Fruit fly (Drosophila melanogaster) whole organism, pupa: ENCODE results near the gene COX7A.

Experiments used
- CG10348 ChIP-seq: fragments of 200-800 bp; sonication (Bioruptor generic); IDR thresholded peaks from 2 replicates; pipeline ENCODE4 v1.3.6; 2022; ENCODE audit warnings: missing biosample characterization, missing genetic modification characterization
- CG12605 ChIP-seq: fragments of 200-800 bp; sonication (Bioruptor generic); IDR thresholded peaks from 2 replicates; pipeline ENCODE4 v1.3.6; 2022; ENCODE audit warnings: missing biosample characterization, missing genetic modification characterization
- CG13204 ChIP-seq: fragments of 200-800 bp; sonication (Bioruptor generic); optimal IDR thresholded peaks from 2 replicates; lab custom pipeline; 2018; ENCODE audit warnings: missing biosample characterization, mild to moderate bottlenecking, missing genetic modification characterization, moderate library complexity
- CG14655 ChIP-seq: fragments of 200-800 bp; sonication (Bioruptor generic); optimal IDR thresholded peaks from 3 replicates; lab custom pipeline; 2017; ENCODE audit warnings: mild to moderate bottlenecking, missing biosample characterization, missing genetic modification reagents, missing genetic modification characterization
- CG15710 ChIP-seq: fragments of 200-800 bp; sonication (Bioruptor generic); optimal IDR thresholded peaks from 2 replicates; lab custom pipeline; 2018; ENCODE audit warnings: missing biosample characterization, mild to moderate bottlenecking, missing genetic modification characterization, moderate library complexity
- CG17806 ChIP-seq: fragments of 200-800 bp; sonication (Bioruptor generic); optimal IDR thresholded peaks from 2 replicates; lab custom pipeline; 2018; ENCODE audit warnings: missing biosample characterization, mild to moderate bottlenecking, missing genetic modification characterization, moderate library complexity
- CG32121 ChIP-seq: fragments of 200-800 bp; sonication (Bioruptor generic); IDR thresholded peaks from 2 replicates; pipeline ENCODE4 v1.3.6; 2022; ENCODE audit warnings: missing biosample characterization, missing genetic modification characterization
- CG34367 ChIP-seq: fragments of 200-800 bp; sonication (Bioruptor generic); optimal IDR thresholded peaks from 2 replicates; lab custom pipeline; 2018; ENCODE audit warnings: missing biosample characterization, mild to moderate bottlenecking, missing genetic modification characterization
- CG4496 ChIP-seq: fragments of 200-800 bp; sonication (Bioruptor generic); IDR thresholded peaks from 3 replicates; pipeline ENCODE4 v1.3.6; 2022; ENCODE audit warnings: missing biosample characterization, missing genetic modification characterization
- CG8159 ChIP-seq: fragments of 200-800 bp; sonication (Bioruptor generic); optimal IDR thresholded peaks from 3 replicates; lab custom pipeline; 2018; ENCODE audit warnings: missing biosample characterization, mild to moderate bottlenecking, missing genetic modification characterization, moderate library complexity
- CG8301 ChIP-seq: fragments of 200-800 bp; sonication (Bioruptor generic); optimal IDR thresholded peaks from 2 replicates; lab custom pipeline; 2018; ENCODE audit warnings: missing biosample characterization, mild to moderate bottlenecking, missing genetic modification characterization
- CG9948 ChIP-seq: fragments of 200-800 bp; sonication (Bioruptor generic); optimal IDR thresholded peaks from 2 replicates; lab custom pipeline; 2018; ENCODE audit warnings: missing biosample characterization, mild to moderate bottlenecking, missing genetic modification characterization, moderate library complexity
- D1 ChIP-seq: fragments of 200-800 bp; sonication (Bioruptor generic); optimal IDR thresholded peaks from 2 replicates; lab custom pipeline; 2018; ENCODE audit warnings: missing biosample characterization, mild to moderate bottlenecking, missing genetic modification characterization, moderate library complexity
- EcR ChIP-seq: fragments of 200-800 bp; sonication (Bioruptor generic); optimal IDR thresholded peaks from 3 replicates; lab custom pipeline; 2019; ENCODE audit warnings: missing biosample characterization, missing genetic modification characterization, mild to moderate bottlenecking, moderate library complexity, missing genetic modification reagents
- Ets98B ChIP-seq: fragments of 200-800 bp; sonication (Bioruptor generic); IDR thresholded peaks from 2 replicates; pipeline ENCODE4 v1.3.6; 2022; ENCODE audit warnings: missing biosample characterization, missing genetic modification characterization
- Pif1A ChIP-seq: fragments of 200-800 bp; sonication (Bioruptor generic); optimal IDR thresholded peaks from 3 replicates; lab custom pipeline; 2016; ENCODE audit warnings: missing biosample characterization, missing genetic modification characterization
- Pif1B ChIP-seq: fragments of 200-800 bp; sonication (Bioruptor generic); optimal IDR thresholded peaks from 3 replicates; lab custom pipeline; 2016; ENCODE audit warnings: missing biosample characterization, missing genetic modification characterization
- Snoo ChIP-seq: fragments of 200-800 bp; sonication (Bioruptor generic); optimal IDR thresholded peaks from 3 replicates; lab custom pipeline; 2017; ENCODE audit warnings: missing biosample characterization, mild to moderate bottlenecking, missing genetic modification characterization, inconsistent platforms
- fd96Ca ChIP-seq: fragments of 200-800 bp; sonication (Bioruptor generic); IDR thresholded peaks from 3 replicates; pipeline ENCODE4 v1.3.6; 2022; ENCODE audit warnings: missing biosample characterization, missing genetic modification characterization
- gl ChIP-seq: fragments of 200-800 bp; sonication (Bioruptor generic); optimal IDR thresholded peaks from 2 replicates; lab custom pipeline; 2018; ENCODE audit warnings: missing biosample characterization, mild to moderate bottlenecking, missing genetic modification characterization
- rn ChIP-seq: fragments of 200-800 bp; sonication (Bioruptor generic); IDR thresholded peaks from 2 replicates; pipeline ENCODE4 v1.3.6; 2022; ENCODE audit warnings: missing biosample characterization, missing genetic modification characterization

The COX7A gene

dm6 chr3R:8355579-8355978, 14.7 kb upstream of the COX7A start:
- TF ChIP-seq CG10348 (peak; percentile 17; the same call in 1 of the 2 replicates), gl (tag; lab: Kevin White, UChicago) (peak; percentile 70), CG4496 (peak; percentile 93), Ets98B (GFP tag; lab: Robert Waterston, UW) (peak; percentile 87), CG8159 (tag; lab: Kevin White, UChicago) (peak; percentile 88), EcR (GFP tag; lab: Kevin White, UChicago) (peak; percentile 20), CG17806 (tag; lab: Kevin White, UChicago) (peak; percentile 91), Pif1B (peak; percentile 91), fd96Ca (GFP tag; lab: Robert Waterston, UW) (peak; percentile 81), CG32121 (GFP tag; lab: Robert Waterston, UW) (peak; percentile 82), Pif1A (peak; percentile 95), rn (GFP tag; lab: Robert Waterston, UW) (peak; percentile 67), CG8301 (tag; lab: Kevin White, UChicago) (peak; percentile 87), CG12605 (GFP tag; lab: Robert Waterston, UW) (peak; percentile 55), D1 (tag; lab: Kevin White, UChicago) (peak; percentile 70), CG34367 (tag; lab: Kevin White, UChicago) (peak; percentile 82), CG14655 (GFP tag; lab: Kevin White, UChicago) (no peak), CG15710 (tag; lab: Kevin White, UChicago) (peak; percentile 85), Snoo (peak; percentile 43), CG9948 (peak; percentile 89), CG13204 (GFP tag; lab: Kevin White, UChicago) (peak; percentile 30)

dm6 chr3R:8354969-8355368, 14.1 kb upstream of the COX7A start:
- TF ChIP-seq CG9948 (peak; percentile 64), D1 (tag; lab: Kevin White, UChicago) (no peak), CG13204 (GFP tag; lab: Kevin White, UChicago) (no peak), CG12605 (GFP tag; lab: Robert Waterston, UW) (peak; percentile 85), CG15710 (tag; lab: Kevin White, UChicago) (peak; percentile 86), Pif1B (peak; percentile 83), CG8159 (tag; lab: Kevin White, UChicago) (peak; percentile 85), Pif1A (peak; percentile 89), CG34367 (tag; lab: Kevin White, UChicago) (peak; percentile 68), CG32121 (GFP tag; lab: Robert Waterston, UW) (peak; percentile 96), CG17806 (tag; lab: Kevin White, UChicago) (peak; percentile 81), EcR (GFP tag; lab: Kevin White, UChicago) (no peak), CG14655 (GFP tag; lab: Kevin White, UChicago) (peak; percentile 58), CG4496 (peak; percentile 90), CG8301 (tag; lab: Kevin White, UChicago) (peak; percentile 77), Ets98B (GFP tag; lab: Robert Waterston, UW) (peak; percentile 90), CG10348 (peak; percentile 93), fd96Ca (GFP tag; lab: Robert Waterston, UW) (peak; percentile 91), gl (tag; lab: Kevin White, UChicago) (peak; percentile 41), rn (GFP tag; lab: Robert Waterston, UW) (peak; percentile 83), Snoo (peak; percentile 50)

- no peak for TF ChIP-seq CG14655 (GFP tag; lab: Kevin White, UChicago)
- peak; percentile 82 for TF ChIP-seq CG12605 (GFP tag; lab: Robert Waterston, UW)
- TF ChIP-seq Pif1B = no peak
- no peak for TF ChIP-seq CG9948
- TF ChIP-seq rn (GFP tag; lab: Robert Waterston, UW) = no peak
- TF ChIP-seq CG15710 (tag; lab: Kevin White, UChicago) = no peak
- no peak for TF ChIP-seq CG8301 (tag; lab: Kevin White, UChicago)
- no peak for TF ChIP-seq EcR (GFP tag; lab: Kevin White, UChicago)
- TF ChIP-seq CG8159 (tag; lab: Kevin White, UChicago) = no peak
- TF ChIP-seq Snoo = peak; percentile 51
- no peak for TF ChIP-seq CG10348
- TF ChIP-seq CG34367 (tag; lab: Kevin White, UChicago) = no peak
- no peak; the same call in 1 of the 3 replicates for TF ChIP-seq fd96Ca (GFP tag; lab: Robert Waterston, UW)
- TF ChIP-seq D1 (tag; lab: Kevin White, UChicago) = no peak
- TF ChIP-seq gl (tag; lab: Kevin White, UChicago) = no peak
- TF ChIP-seq CG13204 (GFP tag; lab: Kevin White, UChicago) = no peak
- peak; percentile 74 for TF ChIP-seq CG32121 (GFP tag; lab: Robert Waterston, UW)
- peak; percentile 9 for TF ChIP-seq Pif1A
- TF ChIP-seq CG4496 = peak; percentile 72; the same call in 2 of the 3 replicates
- peak; percentile 3 for TF ChIP-seq CG17806 (tag; lab: Kevin White, UChicago)
- TF ChIP-seq Ets98B (GFP tag; lab: Robert Waterston, UW) = peak; percentile 66
Observed at dm6 chr3R:8354458-8354857, 13.6 kb upstream of the COX7A start.

dm6 chr3R:8353994-8354393, 13.2 kb upstream of the COX7A start:
- no peak for TF ChIP-seq D1 (tag; lab: Kevin White, UChicago)

- no peak for TF ChIP-seq EcR (GFP tag; lab: Kevin White, UChicago)
- TF ChIP-seq Pif1A = no peak
- TF ChIP-seq CG15710 (tag; lab: Kevin White, UChicago) = no peak
- TF ChIP-seq CG34367 (tag; lab: Kevin White, UChicago) = no peak
- TF ChIP-seq CG8159 (tag; lab: Kevin White, UChicago) = no peak
- TF ChIP-seq CG17806 (tag; lab: Kevin White, UChicago) = no peak
- TF ChIP-seq CG32121 (GFP tag; lab: Robert Waterston, UW) = no peak; the same call in 1 of the 2 replicates
- TF ChIP-seq fd96Ca (GFP tag; lab: Robert Waterston, UW) = no peak
- no peak for TF ChIP-seq CG8301 (tag; lab: Kevin White, UChicago)
- no peak for TF ChIP-seq CG14655 (GFP tag; lab: Kevin White, UChicago)
- no peak for TF ChIP-seq CG9948
- no peak for TF ChIP-seq Pif1B
Observed at dm6 chr3R:8352961-8353728, 12.3 kb upstream of the COX7A start.
